Fruit fly (Drosophila melanogaster) whole organism, embryonic: ENCODE results near the gene CG6878.

Experiments
- Awh ChIP-seq: fragments of 200-800 bp; sonication (Bioruptor generic); IDR thresholded peaks from 2 replicates; pipeline ENCODE4, ENCODE4 v1.3.6; 2022; ENCODE audit warnings: missing biosample characterization, missing genetic modification characterization
- CG10209 ChIP-seq: fragments of 200-800 bp; sonication (Bioruptor generic); optimal IDR thresholded peaks from 3 replicates; lab custom pipeline; 2017; ENCODE audit warnings: missing biosample characterization, mild to moderate bottlenecking, missing genetic modification characterization, missing genetic modification reagents
- CG11093 ChIP-seq: fragments of 200-800 bp; sonication (Bioruptor generic); IDR thresholded peaks from 3 replicates; pipeline ENCODE4 v1.3.6; 2022; ENCODE audit warnings: missing biosample characterization, missing genetic modification characterization
- CG1603 ChIP-seq: fragments of 200-800 bp; sonication (Bioruptor generic); optimal IDR thresholded peaks from 2 replicates; lab custom pipeline; 2019; ENCODE audit warnings: missing biosample characterization, mild to moderate bottlenecking, missing genetic modification characterization, moderate library complexity
- CG17361 ChIP-seq: fragments of 200-800 bp; sonication (Bioruptor generic); IDR thresholded peaks from 3 replicates; pipeline ENCODE4 v1.3.6; 2022; ENCODE audit warnings: missing biosample characterization, missing genetic modification characterization
- CG17612 ChIP-seq: fragments of 200-800 bp; sonication (Bioruptor generic); IDR thresholded peaks from 2 replicates; pipeline ENCODE4 v1.3.6; 2022; ENCODE audit warnings: missing biosample characterization, missing genetic modification characterization
- CG17829 ChIP-seq: fragments of 200-800 bp; optimal IDR thresholded peaks from 2 replicates; lab custom pipeline; 2019; ENCODE audit warnings: missing biosample characterization, mild to moderate bottlenecking, missing genetic modification characterization, moderate library complexity
- CG30020 ChIP-seq: fragments of 200-800 bp; optimal IDR thresholded peaks from 2 replicates; lab custom pipeline; 2019; ENCODE audit warnings: missing biosample characterization, mild to moderate bottlenecking, missing genetic modification characterization, moderate library complexity
- CG30403 ChIP-seq: fragments of 200-800 bp; sonication (Bioruptor generic); optimal IDR thresholded peaks from 3 replicates; lab custom pipeline; 2016; ENCODE audit warnings: missing biosample characterization, missing genetic modification characterization
- CG30431 ChIP-seq: fragments of 200-800 bp; sonication (Bioruptor generic); optimal IDR thresholded peaks from 2 replicates; lab custom pipeline; 2017; ENCODE audit warnings: missing biosample characterization, missing genetic modification characterization
- CG3407 ChIP-seq: fragments of 200-800 bp; sonication (Bioruptor generic); optimal IDR thresholded peaks from 2 replicates; lab custom pipeline; 2018; ENCODE audit warnings: missing biosample characterization, mild to moderate bottlenecking, missing genetic modification characterization
- CG34376 ChIP-seq: fragments of 200-800 bp; sonication (Bioruptor generic); optimal IDR thresholded peaks from 2 replicates; lab custom pipeline; 2018; ENCODE audit warnings: missing biosample characterization, mild to moderate bottlenecking, missing genetic modification characterization
- CG43689 ChIP-seq: fragments of 200-800 bp; sonication (Bioruptor generic); IDR thresholded peaks from 2 replicates; pipeline ENCODE4 v1.3.6; 2022; ENCODE audit warnings: missing biosample characterization, missing genetic modification characterization
- CG4854 ChIP-seq: fragments of 200-800 bp; sonication (Bioruptor generic); optimal IDR thresholded peaks from 2 replicates; lab custom pipeline; 2016; ENCODE audit warnings: missing biosample characterization, missing genetic modification characterization, inconsistent platforms
- CG5180 ChIP-seq: fragments of 200-800 bp; sonication (Bioruptor generic); optimal IDR thresholded peaks from 3 replicates; lab custom pipeline; 2017; ENCODE audit warnings: missing biosample characterization, missing genetic modification characterization, mild to moderate bottlenecking, moderate library complexity, missing genetic modification reagents
- CG7745 ChIP-seq: fragments of 200-800 bp; sonication (Bioruptor generic); optimal IDR thresholded peaks from 2 replicates; lab custom pipeline; 2018; ENCODE audit warnings: missing biosample characterization, mild to moderate bottlenecking, missing genetic modification characterization, moderate library complexity
- CoRest ChIP-seq: fragments of 200-800 bp; sonication (Bioruptor generic); optimal IDR thresholded peaks from 3 replicates; lab custom pipeline; 2018; ENCODE audit warnings: missing biosample characterization, mild to moderate bottlenecking, missing genetic modification characterization, moderate library complexity
- Dfd ChIP-seq, 2 experiments: fragments of >200 bp; optimal IDR thresholded peaks; 2 replicates each; lab custom pipeline; 2017; ENCODE audit warnings: missing biosample characterization in 2 of 2, missing genetic modification characterization in 2 of 2
- Max ChIP-seq: fragments of 200-800 bp; sonication (Bioruptor generic); optimal IDR thresholded peaks from 2 replicates; lab custom pipeline; 2016; ENCODE audit warnings: missing biosample characterization, mild to moderate bottlenecking, missing genetic modification characterization
- Nf-YB ChIP-seq: fragments of 200-800 bp; sonication (Bioruptor generic); optimal IDR thresholded peaks from 3 replicates; lab custom pipeline; 2019; ENCODE audit warnings: missing biosample characterization, mild to moderate bottlenecking, missing genetic modification characterization, moderate library complexity
- NfI ChIP-seq: fragments of 200-800 bp; sonication (Bioruptor generic); optimal IDR thresholded peaks from 3 replicates; lab custom pipeline; 2018; ENCODE audit warnings: missing biosample characterization, mild to moderate bottlenecking, missing genetic modification characterization, moderate library complexity
- PHDP ChIP-seq: fragments of 200-800 bp; sonication (Bioruptor generic); optimal IDR thresholded peaks from 3 replicates; lab custom pipeline; 2018; ENCODE audit warnings: missing biosample characterization, mild to moderate bottlenecking, missing genetic modification characterization, moderate library complexity
- Sox102F ChIP-seq: fragments of 200-800 bp; sonication (Bioruptor generic); optimal IDR thresholded peaks from 2 replicates; lab custom pipeline; 2018; ENCODE audit warnings: missing biosample characterization, mild to moderate bottlenecking, missing genetic modification characterization, moderate library complexity
- Spps ChIP-seq: fragments of 200-800 bp; sonication (Bioruptor generic); optimal IDR thresholded peaks from 2 replicates; lab custom pipeline; 2018; ENCODE audit warnings: missing biosample characterization, mild to moderate bottlenecking, missing genetic modification characterization
- al ChIP-seq: fragments of 200-800 bp; sonication (Bioruptor generic); IDR thresholded peaks from 2 replicates; pipeline ENCODE4 v1.3.6; 2022; ENCODE audit warnings: missing biosample characterization, missing genetic modification characterization
- chn ChIP-seq: fragments of 200-800 bp; sonication (Bioruptor generic); optimal IDR thresholded peaks from 2 replicates; lab custom pipeline; 2016; ENCODE audit warnings: missing biosample characterization, missing genetic modification characterization
- fru ChIP-seq: fragments of >200 bp; optimal IDR thresholded peaks from 2 replicates; lab custom pipeline; 2017
- grau ChIP-seq: fragments of 200-800 bp; optimal IDR thresholded peaks from 3 replicates; lab custom pipeline; 2019; ENCODE audit warnings: missing biosample characterization, mild to moderate bottlenecking, missing genetic modification characterization, moderate library complexity
- gsb-n ChIP-seq: fragments of 200-800 bp; sonication (Bioruptor generic); optimal IDR thresholded peaks from 3 replicates; lab custom pipeline; 2018; ENCODE audit warnings: missing biosample characterization, mild to moderate bottlenecking, missing genetic modification characterization
- hkb ChIP-seq, 2 experiments: fragments of 200-800 bp in 1 of 2; fragments of >200 bp in 1 of 2; sonication (Bioruptor generic) in 1 of 2; IDR thresholded peaks in 1 of 2; optimal IDR thresholded peaks in 1 of 2; 2 replicates each; pipeline versions ENCODE4 v1.3.6 to Lab custom; 2017 to 2022; ENCODE audit warnings: missing biosample characterization in 1 of 2, missing genetic modification characterization in 1 of 2
- kni ChIP-seq: fragments of 200-800 bp; sonication (Bioruptor generic); optimal IDR thresholded peaks from 3 replicates; lab custom pipeline; 2017; ENCODE audit warnings: mild to moderate bottlenecking, missing biosample characterization, missing genetic modification reagents, missing genetic modification characterization
- nom ChIP-seq: fragments of 200-800 bp; sonication (Bioruptor generic); optimal IDR thresholded peaks from 2 replicates; lab custom pipeline; 2017; ENCODE audit warnings: missing biosample characterization, missing genetic modification characterization, mild to moderate bottlenecking, moderate library complexity, missing genetic modification reagents
- org-1 ChIP-seq: fragments of 200-800 bp; sonication (Bioruptor generic); optimal IDR thresholded peaks from 2 replicates; lab custom pipeline; 2017; ENCODE audit warnings: missing biosample characterization, missing genetic modification characterization
- pros ChIP-seq: fragments of 200-800 bp; sonication (Bioruptor generic); optimal IDR thresholded peaks from 3 replicates; lab custom pipeline; 2019; ENCODE audit warnings: missing biosample characterization, mild to moderate bottlenecking, missing genetic modification characterization, moderate library complexity
- run ChIP-seq: fragments of 200-800 bp; sonication (Bioruptor generic); optimal IDR thresholded peaks from 3 replicates; lab custom pipeline; 2018; ENCODE audit warnings: missing biosample characterization, mild to moderate bottlenecking, missing genetic modification characterization
- sd ChIP-seq: fragments of 200-800 bp; sonication (Bioruptor generic); optimal IDR thresholded peaks from 3 replicates; lab custom pipeline; 2018; ENCODE audit warnings: missing biosample characterization, mild to moderate bottlenecking, missing genetic modification characterization, moderate library complexity
- sim ChIP-seq: fragments of 200-800 bp; sonication (Bioruptor generic); IDR thresholded peaks from 2 replicates; pipeline ENCODE4 v1.3.6; 2022; ENCODE audit warnings: missing biosample characterization, missing genetic modification characterization
- sob ChIP-seq: fragments of 200-800 bp; sonication (Bioruptor generic); IDR thresholded peaks from 2 replicates; pipeline ENCODE4 v1.3.6; 2022; ENCODE audit warnings: missing biosample characterization, missing genetic modification characterization
- sqz ChIP-seq: fragments of 200-800 bp; sonication (Bioruptor generic); optimal IDR thresholded peaks from 3 replicates; lab custom pipeline; 2018; ENCODE audit warnings: missing biosample characterization, mild to moderate bottlenecking, missing genetic modification characterization
- vnd ChIP-seq: fragments of 200-800 bp; sonication (Bioruptor generic); IDR thresholded peaks from 3 replicates; pipeline ENCODE4 v1.3.6; 2022; ENCODE audit warnings: missing biosample characterization, missing genetic modification characterization; ENCODE audit not compliant: partially characterized antibody
- vvl ChIP-seq: fragments of 200-800 bp; sonication (Bioruptor generic); IDR thresholded peaks from 2 replicates; pipeline ENCODE4 v1.3.6; 2022; ENCODE audit warnings: missing biosample characterization, missing genetic modification characterization

CG6878 gene

dm6 chr3L:15203585-15203984, 42.0 kb downstream of the CG6878 start:
- TF ChIP-seq PHDP, result no peak
- peak; percentile 46 for TF ChIP-seq CG7745
- peak; percentile 28 for TF ChIP-seq gsb-n (tag; lab: Kevin White, UChicago)
- 0 out of 3 replicates have a peak, but pooled peaks have one; percentile 16 for TF ChIP-seq vnd
- TF ChIP-seq al, result no peak
- TF ChIP-seq vvl (GFP tag; lab: Robert Waterston, UW), result peak; percentile 57; the same call in 1 of the 2 replicates
- peak; percentile 68 for TF ChIP-seq kni (GFP tag; lab: Kevin White, UChicago)
- peak; percentile 10 for TF ChIP-seq pros
- TF ChIP-seq grau (tag; lab: Kevin White, UChicago), result no peak
- no peak for TF ChIP-seq NfI (GFP tag; lab: Kevin White, UChicago)
- no peak for TF ChIP-seq CG11093 (GFP tag; lab: Robert Waterston, UW)
- TF ChIP-seq sim (GFP tag; lab: Robert Waterston, UW), result no peak
- TF ChIP-seq CG30431 (GFP tag; lab: Kevin White, UChicago), result no peak
- peak; percentile 54 for TF ChIP-seq sqz
- TF ChIP-seq sd, result peak; percentile 31
- no peak for TF ChIP-seq run
- TF ChIP-seq CG30020 (tag; lab: Kevin White, UChicago), result no peak
- TF ChIP-seq CG10209 (GFP tag; lab: Kevin White, UChicago), result no peak
- peak; percentile 75 for TF ChIP-seq Awh (GFP tag; lab: Robert Waterston, UW)
- no peak for TF ChIP-seq CG17829 (tag; lab: Kevin White, UChicago)
- TF ChIP-seq sob (GFP tag; lab: Robert Waterston, UW), result no peak

- TF ChIP-seq nom (GFP tag; lab: Kevin White, UChicago), result no peak
- no peak for TF ChIP-seq Sox102F (GFP tag; lab: Kevin White, UChicago)
- TF ChIP-seq chn (GFP tag; lab: Kevin White, UChicago), result no peak
- TF ChIP-seq Dfd (GFP tag; optimal IDR thresholded peaks at IDR 0.05; lab: Kevin White, UChicago), result no peak
- TF ChIP-seq CG5180 (GFP tag; lab: Kevin White, UChicago), result no peak
- no peak for TF ChIP-seq CG3407 (GFP tag; lab: Kevin White, UChicago)
- no peak for TF ChIP-seq Spps
- no peak for TF ChIP-seq CG17361
- TF ChIP-seq CG1603, result no peak
- TF ChIP-seq sob (GFP tag; lab: Robert Waterston, UW), result no peak
- no peak for TF ChIP-seq CG34376 (GFP tag; lab: Kevin White, UChicago)
- no peak for TF ChIP-seq hkb (optimal IDR thresholded peaks at IDR 0.05; lab: Kevin White, UChicago)
- TF ChIP-seq hkb (GFP tag; IDR thresholded peaks at IDR 0.05; lab: Robert Waterston, UW), result no peak
- no peak for TF ChIP-seq CG17612
- no peak for TF ChIP-seq fru (lab: Kevin White, UChicago)
- TF ChIP-seq org-1 (GFP tag; lab: Kevin White, UChicago), result no peak
- no peak for TF ChIP-seq CG4854 (GFP tag; lab: Kevin White, UChicago)
- TF ChIP-seq grau (tag; lab: Kevin White, UChicago), result no peak
- no peak for TF ChIP-seq CG43689 (GFP tag; lab: Robert Waterston, UW)
Observed at dm6 chr3L:15206058-15206457, 44.4 kb downstream of the CG6878 start.

- TF ChIP-seq Max (GFP tag; lab: Kevin White, UChicago) (no peak), Nf-YB (no peak), CG30403 (GFP tag; lab: Kevin White, UChicago) (no peak), CoRest (tag; lab: Kevin White, UChicago) (no peak)
Observed at dm6 chr3L:15207544-15207943, 45.9 kb downstream of the CG6878 start, which contains the start of gene Prx1. TSS of gene Prx1 (plus strand) at chr3L:15207844.
